Fruit fly (Drosophila melanogaster) whole organism, embryonic: ENCODE results near the gene CG15641.

ENCODE experiments used
- Antp ChIP-seq: fragments of 200-800 bp; sonication (Bioruptor generic); optimal IDR thresholded peaks from 3 replicates; lab custom pipeline; 2016; ENCODE audit warnings: missing biosample characterization, missing genetic modification characterization
- CG1024 ChIP-seq: fragments of 200-800 bp; sonication (Bioruptor generic); IDR thresholded peaks from 2 replicates; pipeline ENCODE4 v1.3.6; 2022; ENCODE audit warnings: missing biosample characterization, missing genetic modification characterization
- CG12104 ChIP-seq: fragments of 200-800 bp; sonication (Bioruptor generic); optimal IDR thresholded peaks from 3 replicates; lab custom pipeline; 2016; ENCODE audit warnings: missing biosample characterization, missing genetic modification characterization
- CG12659 ChIP-seq: fragments of 200-800 bp; sonication (Bioruptor generic); optimal IDR thresholded peaks from 3 replicates; lab custom pipeline; 2017; ENCODE audit warnings: mild to moderate bottlenecking, missing biosample characterization, missing genetic modification reagents, missing genetic modification characterization
- CG12942 ChIP-seq: fragments of 200-800 bp; sonication (Bioruptor generic); optimal IDR thresholded peaks from 3 replicates; lab custom pipeline; 2016; ENCODE audit warnings: missing biosample characterization, missing genetic modification characterization
- CG13424 ChIP-seq: fragments of 200-800 bp; sonication (Bioruptor generic); optimal IDR thresholded peaks from 2 replicates; lab custom pipeline; 2019; ENCODE audit warnings: missing biosample characterization, mild to moderate bottlenecking, missing genetic modification characterization, moderate library complexity
- CG14441 ChIP-seq: fragments of 200-800 bp; sonication (Bioruptor generic); IDR thresholded peaks from 2 replicates; pipeline ENCODE4 v1.3.6; 2022; ENCODE audit warnings: missing biosample characterization, missing genetic modification characterization
- CG14860 ChIP-seq: fragments of 200-800 bp; sonication (Bioruptor generic); IDR thresholded peaks from 3 replicates; pipeline ENCODE4 v1.3.6; 2022; ENCODE audit warnings: missing biosample characterization, missing genetic modification characterization; ENCODE audit not compliant: partially characterized antibody
- CG15696 ChIP-seq: fragments of 200-800 bp; sonication (Bioruptor generic); optimal IDR thresholded peaks from 2 replicates; lab custom pipeline; 2019; ENCODE audit warnings: missing biosample characterization, mild to moderate bottlenecking, missing genetic modification characterization, moderate library complexity
- CG2129 ChIP-seq: fragments of 200-800 bp; sonication (Bioruptor generic); IDR thresholded peaks from 2 replicates; pipeline ENCODE4 v1.3.6; 2022; ENCODE audit warnings: missing biosample characterization, missing genetic modification characterization; ENCODE audit not compliant: partially characterized antibody
- CG32532 ChIP-seq: fragments of 200-800 bp; sonication (Bioruptor generic); IDR thresholded peaks from 2 replicates; pipeline ENCODE4 v1.3.6; 2022; ENCODE audit warnings: missing biosample characterization, missing genetic modification characterization
- CG4854 ChIP-seq: fragments of 200-800 bp; sonication (Bioruptor generic); optimal IDR thresholded peaks from 2 replicates; lab custom pipeline; 2016; ENCODE audit warnings: missing biosample characterization, missing genetic modification characterization, inconsistent platforms
- CG5953 ChIP-seq: fragments of 200-800 bp; sonication (Bioruptor generic); IDR thresholded peaks from 2 replicates; pipeline ENCODE4 v1.3.6; 2022; ENCODE audit warnings: missing biosample characterization, missing genetic modification characterization
- CG6813 ChIP-seq: fragments of 200-800 bp; sonication (Bioruptor generic); optimal IDR thresholded peaks from 2 replicates; lab custom pipeline; 2017; ENCODE audit warnings: missing biosample characterization, missing genetic modification characterization, mild to moderate bottlenecking, moderate library complexity, missing genetic modification reagents
- CG7372 ChIP-seq: fragments of 200-800 bp; sonication (Bioruptor generic); IDR thresholded peaks from 2 replicates; pipeline ENCODE4 v1.3.6; 2022; ENCODE audit warnings: missing biosample characterization, missing genetic modification characterization
- CG7745 ChIP-seq: fragments of 200-800 bp; sonication (Bioruptor generic); optimal IDR thresholded peaks from 2 replicates; lab custom pipeline; 2018; ENCODE audit warnings: missing biosample characterization, mild to moderate bottlenecking, missing genetic modification characterization, moderate library complexity
- CG9797 ChIP-seq: fragments of 200-800 bp; sonication (Bioruptor generic); optimal IDR thresholded peaks from 3 replicates; lab custom pipeline; 2018; ENCODE audit warnings: missing biosample characterization, mild to moderate bottlenecking, missing genetic modification characterization
- Dref ChIP-seq: fragments of 200-800 bp; sonication (Bioruptor generic); IDR thresholded peaks from 2 replicates; pipeline ENCODE4 v1.3.6; 2022; ENCODE audit warnings: missing biosample characterization, missing genetic modification characterization
- HLH3B ChIP-seq: fragments of 200-800 bp; sonication (Bioruptor generic); IDR thresholded peaks from 2 replicates; pipeline ENCODE4 v1.3.6; 2022; ENCODE audit warnings: missing biosample characterization, missing genetic modification characterization
- MTF-1 ChIP-seq: fragments of 200-800 bp; sonication (Bioruptor generic); optimal IDR thresholded peaks from 2 replicates; lab custom pipeline; 2018; ENCODE audit warnings: missing biosample characterization, mild to moderate bottlenecking, missing genetic modification characterization, borderline replicate concordance
- NK7.1 ChIP-seq: fragments of 200-800 bp; sonication (Bioruptor generic); optimal IDR thresholded peaks from 3 replicates; lab custom pipeline; 2016; ENCODE audit warnings: missing biosample characterization, missing genetic modification characterization
- Nf-YA ChIP-seq: fragments of 200-800 bp; sonication (Bioruptor generic); IDR thresholded peaks from 2 replicates; pipeline ENCODE4 v1.3.6; 2022; ENCODE audit warnings: missing biosample characterization, missing genetic modification characterization
- Oaz ChIP-seq: fragments of 200-800 bp; sonication (Bioruptor generic); IDR thresholded peaks from 2 replicates; pipeline ENCODE4 v1.3.6; 2022; ENCODE audit warnings: missing biosample characterization, missing genetic modification characterization
- Oli ChIP-seq: fragments of 200-800 bp; sonication (Bioruptor generic); optimal IDR thresholded peaks from 2 replicates; lab custom pipeline; 2018; ENCODE audit warnings: missing biosample characterization, mild to moderate bottlenecking, missing genetic modification characterization, moderate library complexity
- Poxn ChIP-seq: fragments of 200-800 bp; sonication (Bioruptor generic); IDR thresholded peaks from 2 replicates; pipeline ENCODE4 v1.3.6; 2022; ENCODE audit warnings: missing biosample characterization, missing genetic modification characterization
- Spps ChIP-seq: fragments of 200-800 bp; sonication (Bioruptor generic); optimal IDR thresholded peaks from 2 replicates; lab custom pipeline; 2018; ENCODE audit warnings: missing biosample characterization, mild to moderate bottlenecking, missing genetic modification characterization
- Sry-β ChIP-seq: fragments of 200-800 bp; sonication (Bioruptor generic); optimal IDR thresholded peaks from 2 replicates; lab custom pipeline; 2018; ENCODE audit warnings: missing biosample characterization, mild to moderate bottlenecking, missing genetic modification characterization, moderate library complexity
- ara ChIP-seq: fragments of 200-800 bp; sonication (Bioruptor generic); IDR thresholded peaks from 2 replicates; pipeline ENCODE4 v1.3.6; 2022; ENCODE audit warnings: missing biosample characterization, missing genetic modification characterization
- br ChIP-seq: fragments of >200 bp; optimal IDR thresholded peaks from 2 replicates; lab custom pipeline; 2017
- cas ChIP-seq: fragments of 200-800 bp; sonication (Bioruptor generic); IDR thresholded peaks from 2 replicates; pipeline ENCODE4 v1.3.6; 2022; ENCODE audit warnings: missing biosample characterization, missing genetic modification characterization
- chm ChIP-seq: fragments of 200-800 bp; sonication (Bioruptor generic); IDR thresholded peaks from 2 replicates; pipeline ENCODE4 v1.3.6; 2022; ENCODE audit warnings: missing biosample characterization, missing genetic modification characterization
- dysf ChIP-seq: fragments of 200-800 bp; sonication (Bioruptor generic); IDR thresholded peaks from 3 replicates; pipeline ENCODE4 v1.3.6; 2022; ENCODE audit warnings: missing biosample characterization, missing genetic modification characterization
- ftz-f1 ChIP-seq: fragments of 200-800 bp; sonication (Bioruptor generic); optimal IDR thresholded peaks from 2 replicates; lab custom pipeline; 2016; ENCODE audit warnings: missing biosample characterization, missing genetic modification characterization
- gcm ChIP-seq: fragments of 200-800 bp; sonication (Bioruptor generic); optimal IDR thresholded peaks from 2 replicates; lab custom pipeline; 2019; ENCODE audit warnings: missing biosample characterization, mild to moderate bottlenecking, missing genetic modification characterization, moderate library complexity
- gfzf ChIP-seq: fragments of 200-800 bp; sonication (Bioruptor generic); optimal IDR thresholded peaks from 2 replicates; lab custom pipeline; 2016; ENCODE audit warnings: missing biosample characterization, mild to moderate bottlenecking, missing genetic modification characterization, moderate library complexity
- grau ChIP-seq: fragments of 200-800 bp; optimal IDR thresholded peaks from 3 replicates; lab custom pipeline; 2019; ENCODE audit warnings: missing biosample characterization, mild to moderate bottlenecking, missing genetic modification characterization, moderate library complexity
- inv ChIP-seq: fragments of 200-800 bp; sonication (Bioruptor generic); IDR thresholded peaks from 2 replicates; pipeline ENCODE4 v1.3.6; 2022; ENCODE audit warnings: missing biosample characterization, missing genetic modification characterization; ENCODE audit not compliant: partially characterized antibody
- kah ChIP-seq: fragments of 200-800 bp; sonication (Bioruptor generic); optimal IDR thresholded peaks from 2 replicates; lab custom pipeline; 2018; ENCODE audit warnings: missing biosample characterization, mild to moderate bottlenecking, missing genetic modification characterization
- lab ChIP-seq: fragments of 200-800 bp; sonication (Bioruptor generic); optimal IDR thresholded peaks from 3 replicates; lab custom pipeline; 2017; ENCODE audit warnings: missing biosample characterization, missing genetic modification characterization, mild to moderate bottlenecking, moderate library complexity, missing genetic modification reagents
- lilli ChIP-seq: fragments of 200-800 bp; sonication (Bioruptor generic); optimal IDR thresholded peaks from 3 replicates; lab custom pipeline; 2016; ENCODE audit warnings: missing biosample characterization, missing genetic modification characterization
- odd ChIP-seq: fragments of 200-800 bp; sonication (Bioruptor generic); optimal IDR thresholded peaks from 2 replicates; lab custom pipeline; 2017; ENCODE audit warnings: missing biosample characterization, mild to moderate bottlenecking, missing genetic modification characterization
- pan ChIP-seq, 4 experiments: fragments of >200 bp in 3 of 4; fragments of 200-800 bp in 1 of 4; sonication (Bioruptor generic) in 1 of 4; optimal IDR thresholded peaks in 3 of 4; IDR thresholded peaks in 1 of 4; 2 replicates each; pipeline versions ENCODE4 v1.3.6 to Lab custom; 2017 to 2022; ENCODE audit warnings: missing biosample characterization in 2 of 4, missing genetic modification characterization in 2 of 4, mixed read lengths in 1 of 4
- pita ChIP-seq: fragments of 200-800 bp; sonication (Bioruptor generic); optimal IDR thresholded peaks from 2 replicates; lab custom pipeline; 2017; ENCODE audit warnings: missing biosample characterization, mild to moderate bottlenecking, missing genetic modification characterization
- pros ChIP-seq: fragments of 200-800 bp; sonication (Bioruptor generic); optimal IDR thresholded peaks from 3 replicates; lab custom pipeline; 2019; ENCODE audit warnings: missing biosample characterization, mild to moderate bottlenecking, missing genetic modification characterization, moderate library complexity
- pum ChIP-seq: fragments of 200-800 bp; sonication (Bioruptor generic); optimal IDR thresholded peaks from 2 replicates; lab custom pipeline; 2016; ENCODE audit warnings: missing biosample characterization, missing genetic modification characterization
- schlank ChIP-seq: fragments of 200-800 bp; sonication (Bioruptor generic); optimal IDR thresholded peaks from 2 replicates; lab custom pipeline; 2018; ENCODE audit warnings: missing biosample characterization, mild to moderate bottlenecking, missing genetic modification characterization
- shn ChIP-seq: fragments of 200-800 bp; sonication (Bioruptor generic); optimal IDR thresholded peaks from 3 replicates; lab custom pipeline; 2016; ENCODE audit warnings: missing biosample characterization, missing genetic modification characterization
- slbo ChIP-seq: fragments of 200-800 bp; sonication (Bioruptor generic); IDR thresholded peaks from 2 replicates; pipeline ENCODE4 v1.3.6; 2022; ENCODE audit warnings: missing biosample characterization, missing genetic modification characterization
- sqz ChIP-seq: fragments of 200-800 bp; sonication (Bioruptor generic); optimal IDR thresholded peaks from 3 replicates; lab custom pipeline; 2018; ENCODE audit warnings: missing biosample characterization, mild to moderate bottlenecking, missing genetic modification characterization
- zen2 ChIP-seq: fragments of 200-800 bp; sonication (Bioruptor generic); IDR thresholded peaks from 3 replicates; pipeline ENCODE4 v1.3.6; 2022; ENCODE audit warnings: missing biosample characterization, missing genetic modification characterization; ENCODE audit not compliant: partially characterized antibody
- zfh1 ChIP-seq: fragments of 200-800 bp; sonication (Bioruptor generic); IDR thresholded peaks from 3 replicates; pipeline ENCODE4 v1.3.6; 2022; ENCODE audit warnings: missing biosample characterization, missing genetic modification characterization

Gene CG15641

DNA sequence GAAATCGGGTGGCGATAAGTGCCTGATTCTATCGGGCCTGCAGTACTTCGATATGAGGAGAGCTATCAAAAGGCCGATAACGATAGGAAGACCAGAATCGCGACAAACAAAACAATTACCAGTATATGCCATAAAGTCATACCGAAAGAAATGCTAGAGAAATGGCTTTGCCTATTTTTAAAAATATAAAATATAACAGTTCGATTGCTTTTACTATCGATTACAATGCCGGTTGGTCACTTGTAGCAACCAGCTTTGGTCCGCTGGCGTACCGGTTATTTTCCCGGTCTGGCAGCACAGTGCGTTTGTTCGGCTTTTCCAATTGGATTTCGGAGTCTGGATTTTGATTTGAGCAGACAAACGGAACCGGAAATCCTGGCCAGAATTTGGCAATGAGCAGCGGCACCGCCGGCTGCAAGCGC, 5.2 kb upstream of the CG15641 start, which contains the start of the genes shtd, CG6294 and CG6299 (continued):
- TF ChIP-seq Spps (tag; lab: Kevin White, UChicago), result no peak
- no peak for TF ChIP-seq NK7.1 (GFP tag; lab: Kevin White, UChicago)
- TF ChIP-seq dysf (GFP tag; lab: Robert Waterston, UW), result no peak
- TF ChIP-seq zen2 (GFP tag; lab: Robert Waterston, UW), result peak; percentile 92
- TF ChIP-seq sqz (GFP tag; lab: Kevin White, UChicago), result no peak
- no peak for TF ChIP-seq pan (optimal IDR thresholded peaks at IDR 0.05; lab: Kevin White, UChicago)
- TF ChIP-seq pan (GFP tag; optimal IDR thresholded peaks at IDR 0.05 in 1 of 2, IDR thresholded peaks at IDR 0.05 in 1 of 2), result no peak
- TF ChIP-seq CG5953 (GFP tag; lab: Robert Waterston, UW), result no peak
- TF ChIP-seq Oaz (GFP tag; lab: Robert Waterston, UW), result no peak
- no peak for TF ChIP-seq gcm
- TF ChIP-seq CG7372 (GFP tag; lab: Robert Waterston, UW), result no peak
- TF ChIP-seq lab (GFP tag; lab: Kevin White, UChicago), result no peak
- TF ChIP-seq CG13424 (tag; lab: Kevin White, UChicago), result peak; percentile 25
- peak; percentile 14 for TF ChIP-seq CG15696 (tag; lab: Kevin White, UChicago)
- no peak for TF ChIP-seq Oli (tag; lab: Kevin White, UChicago)
- no peak for TF ChIP-seq CG12942 (GFP tag; lab: Kevin White, UChicago)
- no peak for TF ChIP-seq HLH3B (GFP tag; lab: Robert Waterston, UW)
- TF ChIP-seq odd (GFP tag; lab: Kevin White, UChicago), result no peak
- TF ChIP-seq Sry-β (GFP tag; lab: Kevin White, UChicago), result no peak
- no peak for TF ChIP-seq ara (GFP tag; lab: Robert Waterston, UW)
- TF ChIP-seq cas, result no peak
- no peak for TF ChIP-seq CG32532
- TF ChIP-seq pros (GFP tag; lab: Kevin White, UChicago), result no peak
- no peak for TF ChIP-seq ftz-f1
- TF ChIP-seq CG9797 (GFP tag; lab: Kevin White, UChicago), result peak; percentile 45
- TF ChIP-seq CG14441 (GFP tag; lab: Robert Waterston, UW), result no peak
- TF ChIP-seq CG4854, result no peak
- no peak for TF ChIP-seq CG1024 (GFP tag; lab: Robert Waterston, UW)
- no peak for TF ChIP-seq grau (tag; lab: Kevin White, UChicago)
- peak; percentile 16 for TF ChIP-seq gfzf
- TF ChIP-seq shn (GFP tag; lab: Kevin White, UChicago), result no peak
- no peak for TF ChIP-seq kah (GFP tag; lab: Kevin White, UChicago)
- TF ChIP-seq Poxn (GFP tag; lab: Robert Waterston, UW), result no peak
- peak; percentile 96 for TF ChIP-seq Dref (GFP tag; lab: Robert Waterston, UW)
- TF ChIP-seq Nf-YA (GFP tag; lab: Robert Waterston, UW), result no peak
- TF ChIP-seq CG2129 (GFP tag; lab: Robert Waterston, UW), result peak; percentile 55
- TF ChIP-seq CG12659 (GFP tag; lab: Kevin White, UChicago), result peak; percentile 56
- TF ChIP-seq inv, result peak; percentile 91
- TF ChIP-seq pita (GFP tag; lab: Kevin White, UChicago), result no peak
- no peak for TF ChIP-seq pum (GFP tag; lab: Kevin White, UChicago)
- TF ChIP-seq chm, result no peak
- TF ChIP-seq MTF-1 (GFP tag; lab: Kevin White, UChicago), result no peak
- TF ChIP-seq schlank (tag; lab: Kevin White, UChicago), result no peak
- TF ChIP-seq CG12104, result no peak
- TF ChIP-seq zfh1 (GFP tag; lab: Robert Waterston, UW), result no peak
- no peak for TF ChIP-seq CG7745 (tag; lab: Kevin White, UChicago)
- TF ChIP-seq Antp (GFP tag; lab: Kevin White, UChicago), result peak; percentile 1
- TF ChIP-seq slbo, result no peak
- peak; percentile 99 for TF ChIP-seq CG14860 (GFP tag; lab: Robert Waterston, UW)
- TF ChIP-seq br (lab: Kevin White, UChicago), result no peak
- TF ChIP-seq lilli (GFP tag; lab: Kevin White, UChicago), result peak; percentile 18
- no peak for TF ChIP-seq CG6813
